Worm (Caenorhabditis elegans): ENCODE results near the gene irg-2.

- TF ChIP-seq him-1 (tag; optimal IDR thresholded peaks at IDR 0.05), result no peak
- TF ChIP-seq W03F9.2 (tag; optimal IDR thresholded peaks at IDR 0.05), result no peak
These were observed 1.7 kb downstream of the irg-2 start, which contains the start of gene phat-3 for ce11 chrV:4043632-4044031.

All from whole organism, L4/young adult.